Worm (Caenorhabditis elegans): ENCODE measurements around the gene lgc-6.

The lgc-6 gene

ce11 chrIV:8333954-8333987 is 6.0 kb upstream of the lgc-6 start, which contains the start of gene his-31:
Gene his-31, minus strand, starts transcription at chrIV:8333983.
- TF ChIP-seq lsy-2 (tag; optimal IDR thresholded peaks at IDR 0.05): no peak
- no peak for TF ChIP-seq nhr-6 (tag; optimal IDR thresholded peaks at IDR 0.05)
- TF ChIP-seq dmd-4 (tag; optimal IDR thresholded peaks at IDR 0.05): no peak
- no peak for TF ChIP-seq nhr-77 (tag; optimal IDR thresholded peaks at IDR 0.05)
- TF ChIP-seq crh-2 (tag; optimal IDR thresholded peaks at IDR 0.05): no peak
- no peak for TF ChIP-seq mbf-1 (tag; optimal IDR thresholded peaks at IDR 0.05)
- TF ChIP-seq peb-1 (tag; optimal IDR thresholded peaks at IDR 0.05): no peak
- TF ChIP-seq sma-9 (GFP tag; optimal IDR thresholded peaks at IDR 0.05): no peak
- no peak for TF ChIP-seq sma-9 (tag; optimal IDR thresholded peaks at IDR 0.05)
- no peak for TF ChIP-seq nhr-12 (tag; optimal IDR thresholded peaks at IDR 0.05)
- TF ChIP-seq nhr-25 (tag; optimal IDR thresholded peaks at IDR 0.05): no peak
- TF ChIP-seq elt-3 (tag; optimal IDR thresholded peaks at IDR 0.05): no peak
- TF ChIP-seq lin-11 (tag; optimal IDR thresholded peaks at IDR 0.05): no peak
- no peak for TF ChIP-seq ZK546.5 (tag; optimal IDR thresholded peaks at IDR 0.05)

- TF ChIP-seq crh-2 (tag; optimal IDR thresholded peaks at IDR 0.05) (no peak), nhr-6 (tag; optimal IDR thresholded peaks at IDR 0.05) (peak; percentile 80), ZK546.5 (tag; optimal IDR thresholded peaks at IDR 0.05) (no peak), peb-1 (tag; optimal IDR thresholded peaks at IDR 0.05) (no peak), lin-11 (tag; optimal IDR thresholded peaks at IDR 0.05) (no peak), lin-13 (GFP tag; optimal IDR thresholded peaks at IDR 0.05) (peak; percentile 67), sem-4 (tag; optimal IDR thresholded peaks at IDR 0.05) (peak; percentile 75), unc-62 (GFP tag; optimal IDR thresholded peaks at IDR 0.05) (no peak), nhr-12 (tag; optimal IDR thresholded peaks at IDR 0.05) (no peak), zag-1 (tag; optimal IDR thresholded peaks at IDR 0.05) (no peak), F13H6.1 (tag; optimal IDR thresholded peaks at IDR 0.05) (no peak), sma-9 (GFP tag; optimal IDR thresholded peaks at IDR 0.05) (peak; percentile 5), sma-9 (tag; optimal IDR thresholded peaks at IDR 0.05) (no peak), egl-27 (tag; optimal IDR thresholded peaks at IDR 0.05) (no peak), mbf-1 (tag; optimal IDR thresholded peaks at IDR 0.05) (no peak), nhr-25 (tag; optimal IDR thresholded peaks at IDR 0.05) (peak; percentile 95), C34F6.9 (tag; optimal IDR thresholded peaks at IDR 0.05) (peak; percentile 30), nhr-10 (tag; optimal IDR thresholded peaks at IDR 0.05) (no peak), snpc-4 (tag; optimal IDR thresholded peaks at IDR 0.05) (no peak), mab-5 (tag; optimal IDR thresholded peaks at IDR 0.05) (peak; percentile 66), ama-1 (optimal IDR thresholded peaks at IDR 0.05) (no peak), elt-1 (tag; optimal IDR thresholded peaks at IDR 0.05) (no peak), ceh-16 (tag; optimal IDR thresholded peaks at IDR 0.05) (peak; percentile 97), R02D3.7 (tag; optimal IDR thresholded peaks at IDR 0.05) (no peak), nhr-129 (tag; optimal IDR thresholded peaks at IDR 0.05) (peak; percentile 68), nhr-237 (tag; optimal IDR thresholded peaks at IDR 0.05) (no peak), dmd-4 (tag; optimal IDR thresholded peaks at IDR 0.05) (no peak), Y55F3AM.14 (GFP tag; optimal IDR thresholded peaks at IDR 0.05) (no peak), ztf-4 (tag; optimal IDR thresholded peaks at IDR 0.05) (no peak), ceh-82 (tag; optimal IDR thresholded peaks at IDR 0.05) (no peak), nhr-77 (tag; optimal IDR thresholded peaks at IDR 0.05) (no peak), nhr-23 (tag; optimal IDR thresholded peaks at IDR 0.05) (no peak), ztf-11 (tag; optimal IDR thresholded peaks at IDR 0.05) (no peak), lin-39 (tag; optimal IDR thresholded peaks at IDR 0.05) (no peak), nhr-21 (tag; optimal IDR thresholded peaks at IDR 0.05) (peak; percentile 37), elt-3 (tag; optimal IDR thresholded peaks at IDR 0.05) (no peak), gmeb-1 (tag; optimal IDR thresholded peaks at IDR 0.05) (no peak), sma-3 (GFP tag; optimal IDR thresholded peaks at IDR 0.05) (peak; percentile 55), nhr-11 (tag; optimal IDR thresholded peaks at IDR 0.05) (no peak), ztf-1 (GFP tag; conservative IDR thresholded peaks at IDR 0.05) (no peak), blmp-1 (tag; optimal IDR thresholded peaks at IDR 0.05; ENCODE audit: insufficient read depth) (no peak), mdl-1 (tag; optimal IDR thresholded peaks at IDR 0.05) (no peak), skn-1 (tag; optimal IDR thresholded peaks at IDR 0.05) (no peak), alr-1 (tag; optimal IDR thresholded peaks at IDR 0.05) (no peak), aly-2 (tag; optimal IDR thresholded peaks at IDR 0.05) (no peak), unc-39 (tag; optimal IDR thresholded peaks at IDR 0.05) (no peak), unc-55 (GFP tag; optimal IDR thresholded peaks at IDR 0.05) (no peak), lsy-2 (tag; optimal IDR thresholded peaks at IDR 0.05) (no peak), fos-1 (tag; optimal IDR thresholded peaks at IDR 0.05) (peak; percentile 21)
These were observed 5.5 kb upstream of the lgc-6 start, which contains the start of gene his-32 for ce11 chrIV:8333988-8334863. Gene his-32, plus strand, starts transcription at chrIV:8334305.

Data from whole organism, L2 larva.